Worm (Caenorhabditis elegans) whole organism, mixed stage, embryonic: ENCODE results near the gene T19D12.10.

ENCODE experiments used
- blmp-1 ChIP-seq: fragments of 150-350 bp; optimal IDR thresholded peaks from 2 replicates; lab custom pipeline; 2014; ENCODE audit warnings: missing biosample characterization, missing genetic modification characterization
- ceh-39 ChIP-seq: fragments of 150-350 bp; optimal IDR thresholded peaks from 2 replicates; lab custom pipeline; 2014; ENCODE audit warnings: missing biosample characterization, missing genetic modification characterization
- elt-3 ChIP-seq: fragments of 150-350 bp; optimal IDR thresholded peaks from 2 replicates; lab custom pipeline; 2014; ENCODE audit warnings: missing biosample characterization, missing genetic modification characterization
- lin-32 ChIP-seq: fragments of 200-800 bp; sonication (Bioruptor generic); optimal IDR thresholded peaks from 2 replicates; lab custom pipeline; 2018; ENCODE audit warnings: mild to moderate bottlenecking, missing genetic modification characterization, missing compliant biosample characterization
- nhr-12 ChIP-seq: fragments of 150-350 bp; optimal IDR thresholded peaks from 2 replicates; lab custom pipeline; 2014; ENCODE audit warnings: missing biosample characterization, missing genetic modification characterization
- nhr-2 ChIP-seq: fragments of 150-350 bp; optimal IDR thresholded peaks from 2 replicates; lab custom pipeline; 2014; ENCODE audit warnings: missing biosample characterization, missing genetic modification characterization
- nhr-28 ChIP-seq: fragments of 150-350 bp; optimal IDR thresholded peaks from 2 replicates; lab custom pipeline; 2014; ENCODE audit warnings: missing biosample characterization, missing genetic modification characterization
- nhr-76 ChIP-seq: sonication (generic microtip); optimal IDR thresholded peaks from 2 replicates; lab custom pipeline; 2017; ENCODE audit warnings: missing biosample characterization, missing genetic modification characterization
- pha-4 ChIP-seq: fragments of 150-350 bp; optimal IDR thresholded peaks from 2 replicates; lab custom pipeline; 2018; ENCODE audit warnings: missing biosample characterization, missing genetic modification reagents, missing genetic modification characterization
- unc-39 ChIP-seq: fragments of 150-350 bp; optimal IDR thresholded peaks from 2 replicates; lab custom pipeline; 2014; ENCODE audit warnings: missing biosample characterization, missing genetic modification characterization
- unc-62 ChIP-seq: fragments of 150-350 bp; optimal IDR thresholded peaks from 2 replicates; lab custom pipeline; 2014; ENCODE audit warnings: missing biosample characterization, missing genetic modification reagents, missing genetic modification characterization
- ztf-11 ChIP-seq: fragments of 150-350 bp; optimal IDR thresholded peaks from 2 replicates; lab custom pipeline; 2014; ENCODE audit warnings: missing biosample characterization, missing genetic modification characterization

- TF ChIP-seq unc-62 (GFP tag; lab: Kevin White, UChicago) (no peak), unc-39 (tag; lab: Kevin White, UChicago) (no peak), elt-3 (tag; lab: Kevin White, UChicago) (no peak), nhr-12 (tag; lab: Kevin White, UChicago) (no peak), ceh-39 (tag; lab: Kevin White, UChicago) (no peak), nhr-2 (tag; lab: Kevin White, UChicago) (no peak), nhr-28 (no peak), lin-32 (no peak), blmp-1 (tag; lab: Kevin White, UChicago) (no peak), ztf-11 (tag; lab: Kevin White, UChicago) (no peak), nhr-76 (tag; lab: Kevin White, UChicago) (no peak), pha-4 (tag; lab: Kevin White, UChicago) (no peak)
Measured at ce11 chrII:6654284-6654683, 4.4 kb downstream of the T19D12.10 start, which contains the start of gene T19D12.9.
